Worm (Caenorhabditis elegans) whole organism, young adult: Measurements from ENCODE around the gene Y45F10D.2.
A peak's percentile ranks its signal among the peaks of the same experiment; 100 is the strongest.

Experiments used
- D2030.7 ChIP-seq: fragments of 200-800 bp; sonication (Bioruptor generic); IDR thresholded peaks from 2 replicates; pipeline ENCODE4 v1.3.6; 2022; ENCODE audit warnings: missing genetic modification reagents, missing genetic modification characterization, missing compliant biosample characterization
- F33H1.4 ChIP-seq: fragments of 200-800 bp; sonication (Bioruptor generic); IDR thresholded peaks from 2 replicates; pipeline ENCODE4 v1.3.6; 2022; ENCODE audit warnings: missing genetic modification reagents, missing genetic modification characterization, missing compliant biosample characterization
- Y53F4B.3 ChIP-seq: fragments of 200-800 bp; sonication (Bioruptor generic); IDR thresholded peaks from 2 replicates; pipeline ENCODE4 v1.3.6; 2022; ENCODE audit warnings: missing genetic modification reagents, missing genetic modification characterization, missing compliant biosample characterization
- Y95B8A.8 ChIP-seq: fragments of 200-800 bp; sonication (Bioruptor generic); IDR thresholded peaks from 2 replicates; pipeline ENCODE4 v1.3.6; 2022; ENCODE audit warnings: missing genetic modification reagents, missing genetic modification characterization, missing compliant biosample characterization
- attf-5 ChIP-seq: fragments of 200-800 bp; sonication (Bioruptor generic); optimal IDR thresholded peaks from 2 replicates; lab custom pipeline; 2018; ENCODE audit warnings: mild to moderate bottlenecking, missing genetic modification characterization, missing compliant biosample characterization
- attf-6 ChIP-seq: fragments of 200-800 bp; sonication (Bioruptor generic); IDR thresholded peaks from 2 replicates; pipeline ENCODE4 v1.3.6; 2022; ENCODE audit warnings: missing genetic modification reagents, missing genetic modification characterization, missing compliant biosample characterization
- cebp-1 ChIP-seq, 2 experiments: fragments of 200-800 bp in 1 of 2; sonication (Bioruptor generic) in 1 of 2; sonication (generic microtip) in 1 of 2; IDR thresholded peaks in 1 of 2; optimal IDR thresholded peaks in 1 of 2; 2 replicates each; pipeline versions ENCODE4 v1.3.6 to Lab custom; 2017 to 2022; ENCODE audit warnings: missing compliant biosample characterization in 2 of 2, missing genetic modification characterization in 2 of 2, mild to moderate bottlenecking in 1 of 2, missing genetic modification reagents in 1 of 2, moderate library complexity in 1 of 2
- ceh-100 ChIP-seq: fragments of 200-800 bp; sonication (Bioruptor generic); IDR thresholded peaks from 2 replicates; pipeline ENCODE4 v1.3.6; 2022; ENCODE audit warnings: missing genetic modification reagents, missing genetic modification characterization, missing compliant biosample characterization
- ceh-27 ChIP-seq: fragments of 200-800 bp; sonication (Bioruptor generic); optimal IDR thresholded peaks from 2 replicates; lab custom pipeline; 2018; ENCODE audit warnings: mild to moderate bottlenecking, missing genetic modification characterization, moderate library complexity, missing compliant biosample characterization
- ceh-91 ChIP-seq: fragments of 200-800 bp; sonication (Bioruptor generic); IDR thresholded peaks from 2 replicates; pipeline ENCODE4 v1.3.6; 2022; ENCODE audit warnings: missing genetic modification reagents, missing genetic modification characterization, missing compliant biosample characterization
- die-1 ChIP-seq: sonication (generic microtip); optimal IDR thresholded peaks from 2 replicates; lab custom pipeline; 2016; ENCODE audit warnings: missing genotype, mild to moderate bottlenecking, missing genetic modification characterization, missing compliant biosample characterization
- dpl-1 ChIP-seq: fragments of 150-350 bp; optimal IDR thresholded peaks from 2 replicates; lab custom pipeline; 2014; ENCODE audit warnings: missing biosample characterization, missing genetic modification reagents, missing genetic modification characterization
- egl-18 ChIP-seq: fragments of 200-800 bp; sonication (Bioruptor generic); IDR thresholded peaks from 2 replicates; pipeline ENCODE4 v1.3.6; 2022; ENCODE audit warnings: missing genetic modification reagents, missing genetic modification characterization, missing compliant biosample characterization
- ekl-4 ChIP-seq: fragments of 200-800 bp; sonication (Bioruptor generic); IDR thresholded peaks from 2 replicates; pipeline ENCODE4 v1.3.6; 2022; ENCODE audit warnings: missing genetic modification reagents, missing genetic modification characterization, missing compliant biosample characterization
- fkh-3 ChIP-seq: sonication (generic microtip); optimal IDR thresholded peaks from 2 replicates; lab custom pipeline; 2016; ENCODE audit warnings: mild to moderate bottlenecking, missing genetic modification characterization, missing compliant biosample characterization
- hlh-12 ChIP-seq: sonication (generic microtip); optimal IDR thresholded peaks from 2 replicates; lab custom pipeline; 2016; ENCODE audit warnings: missing genetic modification characterization, missing compliant biosample characterization
- lin-40 ChIP-seq: sonication (generic microtip); optimal IDR thresholded peaks from 2 replicates; lab custom pipeline; 2016; ENCODE audit warnings: missing genetic modification characterization, mild to moderate bottlenecking, missing compliant biosample characterization, missing genotype, missing genetic modification reagents
- lsl-1 ChIP-seq: fragments of 200-800 bp; sonication (Bioruptor generic); optimal IDR thresholded peaks from 2 replicates; lab custom pipeline; 2018; ENCODE audit warnings: mild to moderate bottlenecking, missing genetic modification characterization, moderate library complexity, missing compliant biosample characterization
- madf-6 ChIP-seq: fragments of 200-800 bp; sonication (Bioruptor generic); IDR thresholded peaks from 2 replicates; pipeline ENCODE4 v1.3.6; 2022; ENCODE audit warnings: missing genetic modification reagents, missing genetic modification characterization, missing compliant biosample characterization
- madf-8 ChIP-seq: fragments of 200-800 bp; sonication (Bioruptor generic); conservative IDR thresholded peaks from 2 replicates; pipeline ENCODE4 v1.3.6; 2022; ENCODE audit warnings: missing genetic modification reagents, missing genetic modification characterization, missing compliant biosample characterization
- mes-4 ChIP-seq: sonication (generic microtip); optimal IDR thresholded peaks from 2 replicates; lab custom pipeline; 2016; ENCODE audit warnings: missing genotype, missing genetic modification characterization, missing compliant biosample characterization
- nhr-80 ChIP-seq: sonication (generic microtip); optimal IDR thresholded peaks from 2 replicates; lab custom pipeline; 2016; ENCODE audit warnings: missing genetic modification characterization, missing compliant biosample characterization
- rcor-1 ChIP-seq: fragments of 200-800 bp; sonication (Bioruptor generic); IDR thresholded peaks from 2 replicates; pipeline ENCODE4 v1.3.6; 2022; ENCODE audit warnings: missing genetic modification reagents, missing genetic modification characterization, missing compliant biosample characterization
- sea-2 ChIP-seq: fragments of 200-800 bp; sonication (Bioruptor generic); IDR thresholded peaks from 2 replicates; pipeline ENCODE4 v1.3.6; 2022; ENCODE audit warnings: missing genetic modification characterization, missing compliant biosample characterization
- snpc-1.3 ChIP-seq: sonication (generic microtip); optimal IDR thresholded peaks from 2 replicates; lab custom pipeline; 2017; ENCODE audit warnings: missing genetic modification characterization, mild to moderate bottlenecking, missing compliant biosample characterization, antibody characterized with exemption, moderate library complexity, missing genotype, missing genetic modification reagents; ENCODE audit not compliant: insufficient read depth
- snpc-3.4 ChIP-seq: sonication (generic microtip); optimal IDR thresholded peaks from 2 replicates; lab custom pipeline; 2017; ENCODE audit warnings: missing genetic modification characterization, mild to moderate bottlenecking, missing compliant biosample characterization, antibody characterized with exemption, moderate library complexity, missing genotype, missing genetic modification reagents
- snpc-4 ChIP-seq, 5 experiments: fragments of 150-350 bp in 1 of 5; sonication (generic microtip) in 4 of 5; optimal IDR thresholded peaks; 2 replicates each; lab custom pipeline; 2014 to 2018; ENCODE audit warnings: missing genetic modification characterization in 5 of 5, missing biosample characterization in 3 of 5, antibody characterized with exemption in 2 of 5, mild to moderate bottlenecking in 2 of 5, missing compliant biosample characterization in 2 of 5, missing genotype in 2 of 5, moderate library complexity in 2 of 5, missing genetic modification reagents in 1 of 5
- tbp1 ChIP-seq: fragments of 200-800 bp; sonication (Bioruptor generic); optimal IDR thresholded peaks from 2 replicates; lab custom pipeline; 2018; ENCODE audit warnings: mild to moderate bottlenecking, missing genetic modification characterization, missing compliant biosample characterization
- xnd-1 ChIP-seq: sonication (generic microtip); optimal IDR thresholded peaks from 2 replicates; lab custom pipeline; 2016; ENCODE audit warnings: missing genotype, missing genetic modification reagents, missing genetic modification characterization, missing compliant biosample characterization
- ztf-18 ChIP-seq: sonication (generic microtip); optimal IDR thresholded peaks from 2 replicates; lab custom pipeline; 2016; ENCODE audit warnings: missing genotype, mild to moderate bottlenecking, missing genetic modification characterization, missing compliant biosample characterization

The Y45F10D.2 gene

DNA sequence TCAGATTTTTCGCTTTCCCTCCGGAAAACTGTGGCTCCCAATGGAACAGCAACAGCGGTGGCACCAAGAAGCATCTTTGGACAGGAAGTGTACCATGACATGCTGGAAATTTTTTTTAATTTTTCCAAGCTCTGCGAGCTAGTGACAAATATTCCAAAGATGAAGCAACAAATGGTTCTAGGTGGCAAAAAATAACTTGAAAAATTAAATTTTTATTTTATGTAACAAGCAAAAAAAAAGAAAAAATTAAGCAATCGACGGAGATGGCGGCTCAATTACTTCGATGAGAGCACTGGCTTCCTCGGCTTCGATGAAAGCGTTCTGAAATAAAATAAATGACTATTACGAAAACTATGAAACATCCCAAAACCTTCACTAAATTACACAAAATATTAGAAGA, 11.1 kb upstream of the Y45F10D.2 start, which contains the start of gene lact-9:
lact-9 (minus strand) TSS at position 101 of the 400 bp plus-strand sequence.
- TF ChIP-seq die-1 (tag; lab: Kevin White, UChicago): no peak
- no peak for TF ChIP-seq fkh-3 (tag; lab: Kevin White, UChicago)
- no peak for TF ChIP-seq mes-4 (tag; lab: Kevin White, UChicago)

DNA sequence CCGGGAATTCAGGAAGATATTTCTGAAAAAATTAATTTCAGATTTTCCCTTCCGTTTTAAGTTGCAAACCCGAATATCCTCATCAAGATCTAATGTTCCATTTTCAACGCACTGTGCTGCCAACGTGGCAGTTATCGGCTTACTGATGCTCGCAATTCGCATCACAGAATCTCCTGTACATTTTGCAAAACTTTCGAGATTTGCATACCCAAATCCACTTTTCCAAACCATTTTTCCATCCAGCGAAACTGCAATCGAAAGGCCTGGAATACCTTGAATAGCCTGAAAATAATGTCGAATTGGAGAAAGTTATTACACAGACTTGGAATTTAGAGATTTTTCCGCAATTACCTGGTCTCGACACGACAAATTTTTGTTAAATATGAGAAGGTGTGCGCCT, 10.3 kb upstream of the Y45F10D.2 start:
- TF ChIP-seq ekl-4 (GFP tag; lab: Robert Waterston, UW) (peak; percentile 22; the same call in 1 of the 2 replicates), Y53F4B.3 (GFP tag; lab: Robert Waterston, UW) (no peak), rcor-1 (GFP tag; lab: Robert Waterston, UW) (0 out of 2 replicates have a peak, but pooled peaks have one; percentile 17), snpc-4 (GFP tag; optimal IDR thresholded peaks at IDR 0.05; lab: Kevin White, UChicago) (no peak), snpc-4 (tag; optimal IDR thresholded peaks at IDR 0.05; lab: Kevin White, UChicago) (peak in 1 of 4 experiments; percentile 10)

DNA sequence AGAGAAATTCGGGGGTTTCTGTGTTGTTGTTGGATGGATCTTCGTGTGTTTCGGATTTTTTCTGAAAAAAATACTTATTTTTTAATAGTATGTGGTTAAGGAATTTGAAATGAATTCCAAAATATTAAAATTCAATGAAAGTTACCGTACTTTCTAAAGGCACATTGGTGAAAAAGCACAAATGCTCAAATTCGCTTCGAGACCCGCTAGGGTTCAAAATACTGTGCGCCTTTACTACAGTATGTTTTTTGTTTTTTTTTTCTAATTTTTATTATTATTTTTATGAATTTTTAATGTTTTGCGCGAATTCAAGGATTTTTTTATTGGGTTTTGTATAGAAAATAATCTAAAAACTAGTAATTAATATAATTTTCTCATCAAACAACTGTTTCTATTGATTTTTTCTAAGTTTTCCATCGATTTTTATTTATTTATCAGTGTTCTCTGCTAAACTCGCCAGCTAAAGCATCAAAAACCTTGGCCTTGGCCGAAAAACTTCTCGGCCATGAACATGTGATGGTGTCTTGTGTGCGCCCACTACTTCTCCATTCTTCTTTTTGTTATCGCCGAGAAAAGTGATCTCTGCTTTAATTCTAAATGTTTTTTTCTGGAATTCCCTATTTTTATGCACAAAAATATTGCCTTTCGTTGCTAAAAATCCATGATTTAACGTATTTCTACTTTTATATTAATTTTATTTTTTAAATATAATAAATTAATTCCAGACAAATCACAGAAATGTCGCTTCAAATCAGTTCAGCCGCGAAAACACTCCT, 8.9 kb upstream of the Y45F10D.2 start, which contains the start of gene iscu-1:
iscu-1 (plus strand) TSS at position 726 of the 776 bp plus-strand sequence.
- no peak for TF ChIP-seq cebp-1 (GFP tag; IDR thresholded peaks at IDR 0.05; lab: Robert Waterston, UW)
- TF ChIP-seq cebp-1 (tag; optimal IDR thresholded peaks at IDR 0.05; lab: Kevin White, UChicago): peak; percentile 38
- peak; percentile 91 for TF ChIP-seq attf-6 (GFP tag; lab: Robert Waterston, UW)
- TF ChIP-seq F33H1.4: peak; percentile 93
- no peak for TF ChIP-seq egl-18
- peak; percentile 7 for TF ChIP-seq dpl-1 (GFP tag; lab: Kevin White, UChicago)
- TF ChIP-seq madf-6 (GFP tag; lab: Robert Waterston, UW): peak; percentile 92
- TF ChIP-seq snpc-1.3 (tag; lab: Kevin White, UChicago): peak; percentile 47
- peak; percentile 48; the same call in 1 of the 2 replicates for TF ChIP-seq rcor-1 (GFP tag; lab: Robert Waterston, UW)
- TF ChIP-seq xnd-1 (tag; lab: Kevin White, UChicago): peak; percentile 81
- TF ChIP-seq ceh-100 (GFP tag; lab: Robert Waterston, UW): no peak
- peak; percentile 47 for TF ChIP-seq attf-5 (GFP tag; lab: Kevin White, UChicago)
- no peak for TF ChIP-seq sea-2 (GFP tag; lab: Robert Waterston, UW)
- TF ChIP-seq ztf-18: peak; percentile 43
- TF ChIP-seq snpc-3.4 (tag; lab: Kevin White, UChicago): peak; percentile 58
- TF ChIP-seq madf-8: peak; percentile 73
- peak; percentile 76 for TF ChIP-seq snpc-4 (GFP tag; optimal IDR thresholded peaks at IDR 0.05; lab: Kevin White, UChicago)
- TF ChIP-seq snpc-4 (tag; optimal IDR thresholded peaks at IDR 0.05; lab: Kevin White, UChicago): peak in 3 of 4 experiments; percentile 86 to 91 (median 89)
- peak; percentile 51 for TF ChIP-seq tbp1 (GFP tag; lab: Kevin White, UChicago)
- TF ChIP-seq D2030.7: peak; percentile 42; the same call in 1 of the 2 replicates
- TF ChIP-seq ceh-27 (GFP tag; lab: Kevin White, UChicago): peak; percentile 38
- no peak for TF ChIP-seq lin-40 (tag; lab: Kevin White, UChicago)
- peak; percentile 91 for TF ChIP-seq lsl-1 (GFP tag; lab: Kevin White, UChicago)
- peak; percentile 47 for TF ChIP-seq nhr-80 (tag; lab: Kevin White, UChicago)
- peak; percentile 21; the same call in 1 of the 2 replicates for TF ChIP-seq ceh-91
- 0 out of 2 replicates have a peak, but pooled peaks have one; percentile 28 for TF ChIP-seq Y95B8A.8 (GFP tag; lab: Robert Waterston, UW)
- TF ChIP-seq hlh-12 (tag; lab: Kevin White, UChicago): no peak
